Fruit fly (Drosophila melanogaster): ENCODE measurements around the gene CG43145.

DNA sequence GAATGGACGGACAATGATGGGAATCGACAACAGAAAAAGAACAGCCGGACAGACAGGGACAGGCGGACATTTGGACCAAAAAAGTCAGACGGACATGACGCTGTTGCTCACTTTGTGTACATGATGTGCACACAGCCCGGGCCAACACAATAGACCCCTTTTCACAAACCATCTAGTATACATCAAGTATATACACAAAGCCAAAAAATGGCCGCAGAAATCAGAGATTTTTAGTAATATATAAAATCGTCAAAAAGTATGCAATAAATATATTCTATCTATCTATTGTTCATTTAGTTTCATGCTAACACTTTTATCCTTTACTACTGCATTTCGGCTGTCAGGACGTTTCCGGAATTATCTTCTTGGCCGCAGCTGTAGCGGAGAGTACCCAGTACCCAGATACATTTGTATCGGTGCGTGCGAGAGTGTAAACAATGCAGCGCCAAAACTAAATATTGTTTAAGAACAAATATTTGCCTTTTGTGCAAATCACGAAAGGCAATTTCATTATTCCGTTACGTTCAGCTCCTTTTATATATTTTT lies 17.9 kb downstream of the CG43145 start:
- TF ChIP-seq kay (GFP tag; ENCODE audit: borderline replicate concordance) (no peak), toe (GFP tag; optimal IDR thresholded peaks at IDR 0.05) (no peak), CG12768 (GFP tag; optimal IDR thresholded peaks at IDR 0.05) (no peak), Hr96 (GFP tag; optimal IDR thresholded peaks at IDR 0.05) (no peak), CG7045 (GFP tag; optimal IDR thresholded peaks at IDR 0.05) (no peak), ovo (GFP tag; optimal IDR thresholded peaks at IDR 0.05) (no peak), CG1620 (GFP tag; optimal IDR thresholded peaks at IDR 0.05) (no peak)

All from whole organism, adult.